Worm (Caenorhabditis elegans) whole organism, L4/young adult: ENCODE measurements around the gene asah-2.

Experiments used
- W03F9.2 ChIP-seq: fragments of 150-350 bp; optimal IDR thresholded peaks from 2 replicates; lab custom pipeline; 2014; ENCODE audit warnings: missing biosample characterization, missing genetic modification characterization
- dao-5 ChIP-seq: sonication (generic microtip); optimal IDR thresholded peaks from 2 replicates; lab custom pipeline; 2016; ENCODE audit warnings: missing genotype, missing genetic modification characterization, moderate library complexity, missing compliant biosample characterization
- him-1 ChIP-seq: sonication (generic microtip); optimal IDR thresholded peaks from 2 replicates; lab custom pipeline; 2016; ENCODE audit warnings: missing genotype, missing genetic modification reagents, missing genetic modification characterization, missing compliant biosample characterization

DNA sequence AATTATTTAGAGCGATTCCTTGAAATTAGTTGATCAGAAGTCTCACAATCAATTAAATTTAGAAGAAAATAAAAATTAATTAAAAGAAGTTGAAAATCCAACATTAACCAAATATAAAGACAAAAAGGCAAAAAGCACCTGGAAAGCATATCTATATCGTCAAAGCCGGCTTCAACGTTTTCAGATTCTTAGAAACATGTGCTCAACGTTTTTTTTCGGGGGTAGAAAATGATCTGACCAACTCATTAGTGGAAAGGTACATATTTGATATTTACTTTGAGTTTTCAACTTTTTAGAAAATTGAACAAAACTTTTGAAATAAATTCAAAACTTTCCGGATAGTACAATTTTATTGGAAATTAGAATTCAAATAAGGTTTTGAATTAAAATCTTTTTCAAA lies 6.6 kb upstream of the asah-2 start:
- TF ChIP-seq him-1 (tag; lab: Kevin White, UChicago), result no peak
- no peak for TF ChIP-seq W03F9.2 (tag; lab: Kevin White, UChicago)
- no peak for TF ChIP-seq dao-5 (tag; lab: Kevin White, UChicago)
